Worm (Caenorhabditis elegans) whole organism, mixed stage, embryonic: ENCODE results near the gene ZK1248.11.
"Not testable (repeated sequence)": the region's sequence is repeated elsewhere in the genome, so short reads cannot be mapped to it uniquely, and the experiment has no call there.

ENCODE experiments used
- ces-1 ChIP-seq: fragments of 150-350 bp; optimal IDR thresholded peaks from 2 replicates; lab custom pipeline; 2014; ENCODE audit warnings: missing biosample characterization, missing genetic modification reagents, missing genetic modification characterization
- elt-3 ChIP-seq: fragments of 150-350 bp; optimal IDR thresholded peaks from 2 replicates; lab custom pipeline; 2014; ENCODE audit warnings: missing biosample characterization, missing genetic modification characterization
- lin-13 ChIP-seq: fragments of 150-350 bp; optimal IDR thresholded peaks from 2 replicates; lab custom pipeline; 2014; ENCODE audit warnings: missing biosample characterization, missing genetic modification characterization
- lsy-2 ChIP-seq: fragments of 150-350 bp; optimal IDR thresholded peaks from 2 replicates; lab custom pipeline; 2014; ENCODE audit warnings: missing biosample characterization, missing genetic modification characterization
- mab-5 ChIP-seq: fragments of 150-350 bp; optimal IDR thresholded peaks from 2 replicates; lab custom pipeline; 2014; ENCODE audit warnings: missing biosample characterization, missing genetic modification characterization
- mep-1 ChIP-seq: fragments of 150-350 bp; optimal IDR thresholded peaks from 2 replicates; lab custom pipeline; 2017; ENCODE audit warnings: missing biosample characterization, missing genetic modification reagents, missing genetic modification characterization, inconsistent platforms
- nhr-12 ChIP-seq: fragments of 150-350 bp; optimal IDR thresholded peaks from 2 replicates; lab custom pipeline; 2014; ENCODE audit warnings: missing biosample characterization, missing genetic modification characterization
- nhr-76 ChIP-seq: sonication (generic microtip); optimal IDR thresholded peaks from 2 replicates; lab custom pipeline; 2017; ENCODE audit warnings: missing biosample characterization, missing genetic modification characterization
- pha-4 ChIP-seq: fragments of 150-350 bp; optimal IDR thresholded peaks from 2 replicates; lab custom pipeline; 2018; ENCODE audit warnings: missing biosample characterization, missing genetic modification reagents, missing genetic modification characterization
- sem-2 ChIP-seq: fragments of 200-800 bp; sonication (Bioruptor generic); optimal IDR thresholded peaks from 2 replicates; lab custom pipeline; 2018; ENCODE audit warnings: mild to moderate bottlenecking, missing genetic modification characterization, missing compliant biosample characterization
- snpc-4 ChIP-seq: fragments of 150-350 bp; optimal IDR thresholded peaks from 2 replicates; lab custom pipeline; 2014; ENCODE audit warnings: missing biosample characterization, missing genetic modification characterization

DNA sequence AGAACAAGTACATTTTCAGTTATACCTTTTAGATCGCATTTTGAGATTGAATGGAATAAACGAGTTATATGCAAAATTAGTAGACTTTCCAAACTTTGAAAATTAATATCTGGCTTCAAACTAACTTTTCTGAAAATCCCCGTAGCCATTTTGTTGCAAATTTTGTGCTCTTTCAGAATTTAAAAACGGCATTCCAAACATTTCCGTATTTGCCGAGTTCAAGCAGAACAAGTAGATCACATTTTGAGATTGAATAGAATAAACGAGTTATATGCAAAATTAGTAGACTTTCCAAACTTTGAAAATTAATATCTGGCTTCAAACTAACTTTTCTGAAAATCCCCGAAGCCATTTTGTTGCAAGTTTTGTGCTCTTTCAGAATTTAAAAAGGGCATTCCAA, 48.1 kb upstream of the ZK1248.11 start, which contains the start of gene F55C12.2:
- not testable (repeated sequence) for TF ChIP-seq sem-2 (GFP tag; lab: Kevin White, UChicago); nhr-12 (tag; lab: Kevin White, UChicago); elt-3 (tag; lab: Kevin White, UChicago); ces-1 (GFP tag; lab: Kevin White, UChicago); mep-1 (tag; lab: Kevin White, UChicago); nhr-76; mab-5; pha-4; lsy-2 (tag; lab: Kevin White, UChicago); lin-13; snpc-4
